Worm (Caenorhabditis elegans) whole organism, young adult: Measurements from ENCODE around the gene Y48A6B.8.

Experiments used
- B0261.1 ChIP-seq: sonication (generic microtip); optimal IDR thresholded peaks from 2 replicates; lab custom pipeline; 2016; ENCODE audit warnings: mild to moderate bottlenecking, missing genetic modification characterization, moderate library complexity, missing compliant biosample characterization
- B0336.3 ChIP-seq: fragments of 200-800 bp; sonication (Bioruptor generic); IDR thresholded peaks from 2 replicates; pipeline ENCODE4 v1.3.6; 2022; ENCODE audit warnings: missing genetic modification characterization, missing compliant biosample characterization
- C17E4.6 ChIP-seq: fragments of 200-800 bp; sonication (Bioruptor generic); IDR thresholded peaks from 2 replicates; pipeline ENCODE4 v1.3.6; 2022; ENCODE audit warnings: missing genetic modification reagents, missing genetic modification characterization, missing compliant biosample characterization
- F23B12.7 ChIP-seq: sonication (generic microtip); optimal IDR thresholded peaks from 2 replicates; lab custom pipeline; 2017; ENCODE audit warnings: missing genetic modification characterization, mild to moderate bottlenecking, missing compliant biosample characterization, antibody characterized with exemption, moderate library complexity; ENCODE audit not compliant: insufficient read depth
- F49E8.2 ChIP-seq: sonication (generic microtip); optimal IDR thresholded peaks from 3 replicates; lab custom pipeline; 2017; ENCODE audit warnings: missing genetic modification characterization, mild to moderate bottlenecking, missing compliant biosample characterization, antibody characterized with exemption, moderate library complexity; ENCODE audit not compliant: insufficient read depth
- F55B11.4 ChIP-seq: sonication (generic microtip); optimal IDR thresholded peaks from 2 replicates; lab custom pipeline; 2016; ENCODE audit warnings: missing compliant biosample characterization, missing genetic modification characterization, borderline replicate concordance; ENCODE audit not compliant: insufficient read depth
- K11D2.4 ChIP-seq: fragments of 200-800 bp; sonication (Bioruptor generic); IDR thresholded peaks from 2 replicates; pipeline ENCODE4 v1.3.6; 2022; ENCODE audit warnings: missing genetic modification reagents, missing genetic modification characterization, missing compliant biosample characterization
- T07F8.4 ChIP-seq: sonication (generic microtip); optimal IDR thresholded peaks from 2 replicates; lab custom pipeline; 2016; ENCODE audit warnings: mild to moderate bottlenecking, missing genetic modification characterization, moderate library complexity, missing compliant biosample characterization
- T26A5.8 ChIP-seq: sonication (generic microtip); optimal IDR thresholded peaks from 2 replicates; lab custom pipeline; 2016; ENCODE audit warnings: missing genetic modification characterization, missing compliant biosample characterization
- Y53G8AR.9 ChIP-seq: fragments of 200-800 bp; sonication (Bioruptor generic); conservative IDR thresholded peaks from 2 replicates; pipeline ENCODE4 v1.3.6; 2022; ENCODE audit warnings: missing genetic modification reagents, missing genetic modification characterization, missing compliant biosample characterization
- Y95B8A.8 ChIP-seq: fragments of 200-800 bp; sonication (Bioruptor generic); IDR thresholded peaks from 2 replicates; pipeline ENCODE4 v1.3.6; 2022; ENCODE audit warnings: missing genetic modification reagents, missing genetic modification characterization, missing compliant biosample characterization
- akir-1 ChIP-seq: fragments of 200-800 bp; sonication (Bioruptor generic); optimal IDR thresholded peaks from 2 replicates; lab custom pipeline; 2018; ENCODE audit warnings: mild to moderate bottlenecking, missing genetic modification characterization, moderate library complexity, missing compliant biosample characterization
- athp-1 ChIP-seq: sonication (generic microtip); optimal IDR thresholded peaks from 2 replicates; lab custom pipeline; 2017; ENCODE audit warnings: mild to moderate bottlenecking, missing genetic modification characterization, missing compliant biosample characterization
- attf-5 ChIP-seq: fragments of 200-800 bp; sonication (Bioruptor generic); optimal IDR thresholded peaks from 2 replicates; lab custom pipeline; 2018; ENCODE audit warnings: mild to moderate bottlenecking, missing genetic modification characterization, missing compliant biosample characterization
- attf-6 ChIP-seq: fragments of 200-800 bp; sonication (Bioruptor generic); IDR thresholded peaks from 2 replicates; pipeline ENCODE4 v1.3.6; 2022; ENCODE audit warnings: missing genetic modification reagents, missing genetic modification characterization, missing compliant biosample characterization
- ccch-3 ChIP-seq: fragments of 200-800 bp; sonication (Bioruptor generic); optimal IDR thresholded peaks from 2 replicates; lab custom pipeline; 2018; ENCODE audit warnings: mild to moderate bottlenecking, missing genetic modification characterization, missing compliant biosample characterization
- ceh-100 ChIP-seq: fragments of 200-800 bp; sonication (Bioruptor generic); IDR thresholded peaks from 2 replicates; pipeline ENCODE4 v1.3.6; 2022; ENCODE audit warnings: missing genetic modification reagents, missing genetic modification characterization, missing compliant biosample characterization
- ceh-40 ChIP-seq: fragments of 200-800 bp; sonication (Bioruptor generic); IDR thresholded peaks from 2 replicates; pipeline ENCODE4 v1.3.6; 2022; ENCODE audit warnings: missing genetic modification characterization, missing compliant biosample characterization
- ceh-58 ChIP-seq: fragments of 200-800 bp; sonication (Bioruptor generic); IDR thresholded peaks from 2 replicates; pipeline ENCODE4 v1.3.6; 2022; ENCODE audit warnings: missing genetic modification characterization, missing compliant biosample characterization
- ceh-91 ChIP-seq: fragments of 200-800 bp; sonication (Bioruptor generic); IDR thresholded peaks from 2 replicates; pipeline ENCODE4 v1.3.6; 2022; ENCODE audit warnings: missing genetic modification reagents, missing genetic modification characterization, missing compliant biosample characterization
- dox-1 ChIP-seq: fragments of 200-800 bp; sonication (Bioruptor generic); IDR thresholded peaks from 2 replicates; pipeline ENCODE4 v1.3.6; 2022; ENCODE audit warnings: missing genetic modification reagents, missing genetic modification characterization, missing compliant biosample characterization
- dpl-1 ChIP-seq: fragments of 150-350 bp; optimal IDR thresholded peaks from 2 replicates; lab custom pipeline; 2014; ENCODE audit warnings: missing biosample characterization, missing genetic modification reagents, missing genetic modification characterization
- ets-4 ChIP-seq: fragments of 200-800 bp; sonication (Bioruptor generic); optimal IDR thresholded peaks from 2 replicates; lab custom pipeline; 2018; ENCODE audit warnings: mild to moderate bottlenecking, missing genetic modification characterization, missing compliant biosample characterization
- fkh-3 ChIP-seq: sonication (generic microtip); optimal IDR thresholded peaks from 2 replicates; lab custom pipeline; 2016; ENCODE audit warnings: mild to moderate bottlenecking, missing genetic modification characterization, missing compliant biosample characterization
- hmg-1.2 ChIP-seq: fragments of 200-800 bp; sonication (Bioruptor generic); IDR thresholded peaks from 2 replicates; pipeline ENCODE4 v1.3.6; 2022; ENCODE audit warnings: missing genetic modification reagents, missing genetic modification characterization, missing compliant biosample characterization
- lag-1 ChIP-seq: fragments of 200-800 bp; sonication (Bioruptor generic); IDR thresholded peaks from 2 replicates; pipeline ENCODE4 v1.3.6; 2022; ENCODE audit warnings: missing genetic modification reagents, missing genetic modification characterization, missing compliant biosample characterization
- let-526 ChIP-seq: fragments of 200-800 bp; sonication (Bioruptor generic); IDR thresholded peaks from 2 replicates; pipeline ENCODE4 v1.3.6; 2022; ENCODE audit warnings: missing genetic modification reagents, missing genetic modification characterization, missing compliant biosample characterization
- lin-35 ChIP-seq, 3 experiments: fragments of 150-350 bp in 2 of 3; sonication (generic microtip) in 1 of 3; optimal IDR thresholded peaks; 2 replicates each; lab custom pipeline; 2014 to 2018; ENCODE audit warnings: missing biosample characterization in 3 of 3, missing genetic modification characterization in 3 of 3, missing genetic modification reagents in 3 of 3
- lin-40 ChIP-seq: sonication (generic microtip); optimal IDR thresholded peaks from 2 replicates; lab custom pipeline; 2016; ENCODE audit warnings: missing genetic modification characterization, mild to moderate bottlenecking, missing compliant biosample characterization, missing genotype, missing genetic modification reagents
- madf-6 ChIP-seq: fragments of 200-800 bp; sonication (Bioruptor generic); IDR thresholded peaks from 2 replicates; pipeline ENCODE4 v1.3.6; 2022; ENCODE audit warnings: missing genetic modification reagents, missing genetic modification characterization, missing compliant biosample characterization
- madf-8 ChIP-seq: fragments of 200-800 bp; sonication (Bioruptor generic); conservative IDR thresholded peaks from 2 replicates; pipeline ENCODE4 v1.3.6; 2022; ENCODE audit warnings: missing genetic modification reagents, missing genetic modification characterization, missing compliant biosample characterization
- mcd-1 ChIP-seq: fragments of 200-800 bp; sonication (Bioruptor generic); IDR thresholded peaks from 2 replicates; pipeline ENCODE4 v1.3.6; 2022; ENCODE audit warnings: missing genetic modification reagents, missing genetic modification characterization, missing compliant biosample characterization
- mes-4 ChIP-seq: sonication (generic microtip); optimal IDR thresholded peaks from 2 replicates; lab custom pipeline; 2016; ENCODE audit warnings: missing genotype, missing genetic modification characterization, missing compliant biosample characterization
- nfyb-1 ChIP-seq: fragments of 200-800 bp; sonication (Bioruptor generic); IDR thresholded peaks from 2 replicates; pipeline ENCODE4 v1.3.6; 2022; ENCODE audit warnings: missing genetic modification reagents, missing genetic modification characterization, missing compliant biosample characterization
- nhr-80 ChIP-seq: sonication (generic microtip); optimal IDR thresholded peaks from 2 replicates; lab custom pipeline; 2016; ENCODE audit warnings: missing genetic modification characterization, missing compliant biosample characterization
- pbrm-1 ChIP-seq: fragments of 200-800 bp; sonication (Bioruptor generic); IDR thresholded peaks from 2 replicates; pipeline ENCODE4 v1.3.6; 2022; ENCODE audit warnings: missing genetic modification reagents, missing genetic modification characterization, missing compliant biosample characterization
- rcor-1 ChIP-seq: fragments of 200-800 bp; sonication (Bioruptor generic); IDR thresholded peaks from 2 replicates; pipeline ENCODE4 v1.3.6; 2022; ENCODE audit warnings: missing genetic modification reagents, missing genetic modification characterization, missing compliant biosample characterization
- rec-8 ChIP-seq, 2 experiments: sonication (generic microtip); optimal IDR thresholded peaks; 2 replicates each; lab custom pipeline; 2016; ENCODE audit warnings: mild to moderate bottlenecking in 2 of 2, missing genetic modification characterization in 2 of 2, missing genetic modification reagents in 2 of 2, missing genotype in 2 of 2, missing biosample characterization in 1 of 2, missing compliant biosample characterization in 1 of 2, moderate library complexity in 1 of 2
- sdz-38 ChIP-seq: sonication (generic microtip); optimal IDR thresholded peaks from 2 replicates; lab custom pipeline; 2016; ENCODE audit warnings: missing genotype, missing genetic modification characterization, missing compliant biosample characterization
- snpc-3.4 ChIP-seq: sonication (generic microtip); optimal IDR thresholded peaks from 2 replicates; lab custom pipeline; 2017; ENCODE audit warnings: missing genetic modification characterization, mild to moderate bottlenecking, missing compliant biosample characterization, antibody characterized with exemption, moderate library complexity, missing genotype, missing genetic modification reagents
- snpc-4 ChIP-seq, 5 experiments: fragments of 150-350 bp in 1 of 5; sonication (generic microtip) in 4 of 5; optimal IDR thresholded peaks; 2 replicates each; lab custom pipeline; 2014 to 2018; ENCODE audit warnings: missing genetic modification characterization in 5 of 5, missing biosample characterization in 3 of 5, antibody characterized with exemption in 2 of 5, mild to moderate bottlenecking in 2 of 5, missing compliant biosample characterization in 2 of 5, missing genotype in 2 of 5, moderate library complexity in 2 of 5, missing genetic modification reagents in 1 of 5
- somi-1 ChIP-seq: fragments of 200-800 bp; sonication (Bioruptor generic); optimal IDR thresholded peaks from 2 replicates; lab custom pipeline; 2018; ENCODE audit warnings: mild to moderate bottlenecking, missing genetic modification characterization, missing compliant biosample characterization
- tbp1 ChIP-seq: fragments of 200-800 bp; sonication (Bioruptor generic); optimal IDR thresholded peaks from 2 replicates; lab custom pipeline; 2018; ENCODE audit warnings: mild to moderate bottlenecking, missing genetic modification characterization, missing compliant biosample characterization
- unc-130 ChIP-seq: sonication (generic microtip); optimal IDR thresholded peaks from 2 replicates; lab custom pipeline; 2016; ENCODE audit warnings: missing genetic modification reagents, missing genetic modification characterization, missing compliant biosample characterization
- xnd-1 ChIP-seq: sonication (generic microtip); optimal IDR thresholded peaks from 2 replicates; lab custom pipeline; 2016; ENCODE audit warnings: missing genotype, missing genetic modification reagents, missing genetic modification characterization, missing compliant biosample characterization
- ztf-25 ChIP-seq: fragments of 200-800 bp; sonication (Bioruptor generic); IDR thresholded peaks from 2 replicates; pipeline ENCODE4 v1.3.6; 2022; ENCODE audit warnings: missing genetic modification reagents, missing genetic modification characterization, missing compliant biosample characterization
- ztf-28 ChIP-seq: fragments of 200-800 bp; sonication (Bioruptor generic); IDR thresholded peaks from 2 replicates; pipeline ENCODE4 v1.3.6; 2022; ENCODE audit warnings: missing genetic modification reagents, missing genetic modification characterization, missing compliant biosample characterization

The Y48A6B.8 gene

ce11 chrIII:11036132-11036531 lies 6.9 kb upstream of the Y48A6B.8 start (continued):
- no peak for TF ChIP-seq T07F8.4 (tag; lab: Kevin White, UChicago)
- TF ChIP-seq nhr-80 (tag; lab: Kevin White, UChicago), result no peak
- peak; percentile 69 for TF ChIP-seq madf-8 (GFP tag; lab: Robert Waterston, UW)
- TF ChIP-seq akir-1 (GFP tag; lab: Kevin White, UChicago), result no peak
- TF ChIP-seq athp-1, result peak; percentile 27
- peak; percentile 100 for TF ChIP-seq hmg-1.2 (GFP tag; lab: Robert Waterston, UW)
- no peak for TF ChIP-seq ets-4
- peak; percentile 62 for TF ChIP-seq snpc-4 (GFP tag; optimal IDR thresholded peaks at IDR 0.05; lab: Kevin White, UChicago)
- TF ChIP-seq snpc-4 (tag; optimal IDR thresholded peaks at IDR 0.05; lab: Kevin White, UChicago), result peak in 3 of 4 experiments; percentile 26 to 64 (median 47)
- peak; percentile 34 for TF ChIP-seq attf-5
- peak; percentile 75 for TF ChIP-seq F49E8.2
- no peak for TF ChIP-seq T26A5.8
- TF ChIP-seq F55B11.4, result no peak
- TF ChIP-seq lin-40, result peak; percentile 56
- TF ChIP-seq ceh-100, result peak; percentile 81
- TF ChIP-seq xnd-1 (tag; lab: Kevin White, UChicago), result peak; percentile 64
- TF ChIP-seq pbrm-1, result peak; percentile 84
- no peak for TF ChIP-seq ceh-58 (GFP tag; lab: Robert Waterston, UW)
- TF ChIP-seq dpl-1 (GFP tag; lab: Kevin White, UChicago), result peak; percentile 48
- TF ChIP-seq B0336.3 (GFP tag; lab: Robert Waterston, UW), result peak; percentile 83
- no peak for TF ChIP-seq B0261.1 (tag; lab: Kevin White, UChicago)
- TF ChIP-seq Y95B8A.8 (GFP tag; lab: Robert Waterston, UW), result peak; percentile 61; the same call in 1 of the 2 replicates
- no peak for TF ChIP-seq ccch-3 (GFP tag; lab: Kevin White, UChicago)
- no peak for TF ChIP-seq mes-4 (tag; lab: Kevin White, UChicago)
- TF ChIP-seq ztf-25 (GFP tag; lab: Robert Waterston, UW), result no peak
- no peak for TF ChIP-seq fkh-3 (tag; lab: Kevin White, UChicago)
- TF ChIP-seq lag-1 (GFP tag; lab: Robert Waterston, UW), result no peak
- peak; percentile 91; the same call in 1 of the 2 replicates for TF ChIP-seq dox-1 (GFP tag; lab: Robert Waterston, UW)
- peak; percentile 75 for TF ChIP-seq F23B12.7 (tag; lab: Kevin White, UChicago)
- TF ChIP-seq rcor-1, result no peak; the same call in 1 of the 2 replicates
- TF ChIP-seq ztf-28, result 0 out of 2 replicates have a peak, but pooled peaks have one; percentile 46
- TF ChIP-seq unc-130 (GFP tag; lab: Kevin White, UChicago), result no peak
- TF ChIP-seq tbp1, result peak; percentile 64
- peak; percentile 11; the same call in 1 of the 2 replicates for TF ChIP-seq C17E4.6 (GFP tag; lab: Robert Waterston, UW)
- TF ChIP-seq rec-8 (tag; optimal IDR thresholded peaks at IDR 0.05; lab: Kevin White, UChicago), result no peak
- no peak for TF ChIP-seq nfyb-1 (GFP tag; lab: Robert Waterston, UW)
- TF ChIP-seq lin-35 (GFP tag; optimal IDR thresholded peaks at IDR 0.05; lab: Kevin White, UChicago), result peak in 1 of 3 experiments; percentile 28
- no peak for TF ChIP-seq K11D2.4
- TF ChIP-seq snpc-3.4 (tag; lab: Kevin White, UChicago), result peak; percentile 90
- TF ChIP-seq ceh-91 (GFP tag; lab: Robert Waterston, UW), result peak; percentile 57
- no peak for TF ChIP-seq sdz-38 (tag; lab: Kevin White, UChicago)
- no peak for TF ChIP-seq let-526 (GFP tag; lab: Robert Waterston, UW)
- TF ChIP-seq mcd-1 (GFP tag; lab: Robert Waterston, UW), result peak; percentile 86
- 0 out of 2 replicates have a peak, but pooled peaks have one; percentile 56 for TF ChIP-seq attf-6 (GFP tag; lab: Robert Waterston, UW)
- TF ChIP-seq Y53G8AR.9, result peak; percentile 90
- no peak for TF ChIP-seq somi-1 (GFP tag; lab: Kevin White, UChicago)
- TF ChIP-seq ceh-40 (GFP tag; lab: Robert Waterston, UW), result no peak
- TF ChIP-seq madf-6 (GFP tag; lab: Robert Waterston, UW), result peak; percentile 92
